Fruit fly (Drosophila melanogaster) whole organism, embryonic: ENCODE measurements around the gene LIMK1.
A peak's percentile ranks its signal among the peaks of the same experiment; 100 is the strongest.

Source experiments
- Bdp1 ChIP-seq: fragments of 200-800 bp; sonication (Bioruptor generic); optimal IDR thresholded peaks from 3 replicates; lab custom pipeline; 2016; ENCODE audit warnings: missing biosample characterization, missing genetic modification characterization
- CG10209 ChIP-seq: fragments of 200-800 bp; sonication (Bioruptor generic); optimal IDR thresholded peaks from 3 replicates; lab custom pipeline; 2017; ENCODE audit warnings: missing biosample characterization, mild to moderate bottlenecking, missing genetic modification characterization, missing genetic modification reagents
- CG11723 ChIP-seq: fragments of 200-800 bp; sonication (Bioruptor generic); optimal IDR thresholded peaks from 2 replicates; lab custom pipeline; 2017; ENCODE audit warnings: missing biosample characterization, mild to moderate bottlenecking, missing genetic modification characterization
- CG13287 ChIP-seq: fragments of 200-800 bp; sonication (Bioruptor generic); IDR thresholded peaks from 2 replicates; pipeline ENCODE4 v1.3.6; 2022; ENCODE audit warnings: missing biosample characterization, missing genetic modification characterization; ENCODE audit not compliant: partially characterized antibody
- CG13424 ChIP-seq: fragments of 200-800 bp; sonication (Bioruptor generic); optimal IDR thresholded peaks from 2 replicates; lab custom pipeline; 2019; ENCODE audit warnings: missing biosample characterization, mild to moderate bottlenecking, missing genetic modification characterization, moderate library complexity
- CG15514 ChIP-seq: fragments of 200-800 bp; sonication (Bioruptor generic); optimal IDR thresholded peaks from 3 replicates; lab custom pipeline; 2017; ENCODE audit warnings: missing biosample characterization, missing genetic modification characterization, mild to moderate bottlenecking, moderate library complexity, missing genetic modification reagents
- CG18599 ChIP-seq: fragments of 200-800 bp; sonication (Bioruptor generic); optimal IDR thresholded peaks from 3 replicates; lab custom pipeline; 2017; ENCODE audit warnings: missing biosample characterization, missing genetic modification characterization, mild to moderate bottlenecking, moderate library complexity, missing genetic modification reagents
- CG2199 ChIP-seq: fragments of 200-800 bp; sonication (Bioruptor generic); IDR thresholded peaks from 3 replicates; pipeline ENCODE4 v1.3.6; 2022; ENCODE audit warnings: missing biosample characterization, missing genetic modification characterization
- CG30403 ChIP-seq: fragments of 200-800 bp; sonication (Bioruptor generic); optimal IDR thresholded peaks from 3 replicates; lab custom pipeline; 2016; ENCODE audit warnings: missing biosample characterization, missing genetic modification characterization
- CG30431 ChIP-seq: fragments of 200-800 bp; sonication (Bioruptor generic); optimal IDR thresholded peaks from 2 replicates; lab custom pipeline; 2017; ENCODE audit warnings: missing biosample characterization, missing genetic modification characterization
- CG42726 ChIP-seq: fragments of 200-800 bp; sonication (Bioruptor generic); IDR thresholded peaks from 2 replicates; pipeline ENCODE4 v1.3.6; 2022; ENCODE audit warnings: missing biosample characterization, missing genetic modification characterization; ENCODE audit not compliant: partially characterized antibody
- CG5180 ChIP-seq: fragments of 200-800 bp; sonication (Bioruptor generic); optimal IDR thresholded peaks from 3 replicates; lab custom pipeline; 2017; ENCODE audit warnings: missing biosample characterization, missing genetic modification characterization, mild to moderate bottlenecking, moderate library complexity, missing genetic modification reagents
- CG6175 ChIP-seq: fragments of 200-800 bp; sonication (Bioruptor generic); IDR thresholded peaks from 3 replicates; pipeline ENCODE4 v1.3.6; 2022; ENCODE audit warnings: missing biosample characterization, missing genetic modification characterization
- CG6254 ChIP-seq: fragments of 200-800 bp; sonication (Bioruptor generic); optimal IDR thresholded peaks from 3 replicates; lab custom pipeline; 2017; ENCODE audit warnings: mild to moderate bottlenecking, missing biosample characterization, missing genetic modification reagents, missing genetic modification characterization
- CG6689 ChIP-seq: fragments of 200-800 bp; sonication (Bioruptor generic); IDR thresholded peaks from 2 replicates; pipeline ENCODE4 v1.3.6; 2022; ENCODE audit warnings: missing biosample characterization, missing genetic modification characterization
- CG8359 ChIP-seq: fragments of 200-800 bp; sonication (Bioruptor generic); optimal IDR thresholded peaks from 2 replicates; lab custom pipeline; 2017; ENCODE audit warnings: missing biosample characterization, mild to moderate bottlenecking, missing genetic modification characterization, borderline replicate concordance
- CG9817 ChIP-seq: fragments of 200-800 bp; sonication (Bioruptor generic); optimal IDR thresholded peaks from 2 replicates; lab custom pipeline; 2018; ENCODE audit warnings: missing biosample characterization, mild to moderate bottlenecking, missing genetic modification characterization, moderate library complexity
- CG9932 ChIP-seq: fragments of 200-800 bp; sonication (Bioruptor generic); IDR thresholded peaks from 2 replicates; pipeline ENCODE4 v1.3.6; 2022; ENCODE audit warnings: missing biosample characterization, missing genetic modification characterization
- Doc2 ChIP-seq: fragments of 200-800 bp; sonication (Bioruptor generic); IDR thresholded peaks from 2 replicates; pipeline ENCODE4 v1.3.6; 2022; ENCODE audit warnings: missing biosample characterization, missing genetic modification characterization
- Gsc ChIP-seq: fragments of 200-800 bp; sonication (Bioruptor generic); IDR thresholded peaks from 2 replicates; pipeline ENCODE4 v1.3.6; 2022; ENCODE audit warnings: missing biosample characterization, missing genetic modification characterization
- HLH3B ChIP-seq: fragments of 200-800 bp; sonication (Bioruptor generic); IDR thresholded peaks from 2 replicates; pipeline ENCODE4 v1.3.6; 2022; ENCODE audit warnings: missing biosample characterization, missing genetic modification characterization
- HLHmδ ChIP-seq: fragments of 200-800 bp; sonication (Bioruptor generic); optimal IDR thresholded peaks from 2 replicates; lab custom pipeline; 2018; ENCODE audit warnings: missing biosample characterization, mild to moderate bottlenecking, missing genetic modification characterization, moderate library complexity
- Hsf ChIP-seq: fragments of 200-800 bp; sonication (Bioruptor generic); optimal IDR thresholded peaks from 3 replicates; lab custom pipeline; 2016; ENCODE audit warnings: missing biosample characterization, missing genetic modification characterization
- Lim3 ChIP-seq: fragments of 200-800 bp; sonication (Bioruptor generic); IDR thresholded peaks from 2 replicates; pipeline ENCODE4 v1.3.6; 2022; ENCODE audit warnings: missing biosample characterization, missing genetic modification characterization
- Med ChIP-seq: fragments of 200-800 bp; sonication (Bioruptor generic); peaks from one replicate; lab custom pipeline; 2016; ENCODE audit warnings: missing biosample characterization, missing genetic modification characterization, mild to moderate bottlenecking, inconsistent platforms, moderate library complexity
- NC2β ChIP-seq: fragments of 200-800 bp; sonication (Bioruptor generic); optimal IDR thresholded peaks from 2 replicates; lab custom pipeline; 2016; ENCODE audit warnings: missing biosample characterization, missing genetic modification characterization
- NfI ChIP-seq: fragments of 200-800 bp; sonication (Bioruptor generic); optimal IDR thresholded peaks from 3 replicates; lab custom pipeline; 2018; ENCODE audit warnings: missing biosample characterization, mild to moderate bottlenecking, missing genetic modification characterization, moderate library complexity
- Sox100B ChIP-seq: fragments of 200-800 bp; sonication (Bioruptor generic); optimal IDR thresholded peaks from 3 replicates; lab custom pipeline; 2018; ENCODE audit warnings: missing biosample characterization, mild to moderate bottlenecking, missing genetic modification characterization
- Usf ChIP-seq: fragments of 200-800 bp; sonication (Bioruptor generic); optimal IDR thresholded peaks from 2 replicates; lab custom pipeline; 2017; ENCODE audit warnings: missing genotype, missing biosample characterization, missing genetic modification characterization
- ase ChIP-seq: fragments of 200-800 bp; sonication (Bioruptor generic); IDR thresholded peaks from 3 replicates; pipeline ENCODE4 v1.3.6; 2022; ENCODE audit warnings: missing biosample characterization, missing genetic modification characterization
- bigmax ChIP-seq: fragments of 200-800 bp; sonication (Bioruptor generic); optimal IDR thresholded peaks from 2 replicates; lab custom pipeline; 2018; ENCODE audit warnings: missing biosample characterization, mild to moderate bottlenecking, missing genetic modification characterization
- chm ChIP-seq: fragments of 200-800 bp; sonication (Bioruptor generic); IDR thresholded peaks from 2 replicates; pipeline ENCODE4 v1.3.6; 2022; ENCODE audit warnings: missing biosample characterization, missing genetic modification characterization
- emc ChIP-seq: fragments of 200-800 bp; sonication (Bioruptor generic); optimal IDR thresholded peaks from 2 replicates; lab custom pipeline; 2016; ENCODE audit warnings: missing biosample characterization, missing genetic modification characterization
- esg ChIP-seq: fragments of 200-800 bp; sonication (Bioruptor generic); conservative IDR thresholded peaks from 2 replicates; pipeline ENCODE4 v1.3.6; 2022; ENCODE audit warnings: missing biosample characterization, missing genetic modification characterization
- fd102C ChIP-seq: fragments of 200-800 bp; sonication (Bioruptor generic); optimal IDR thresholded peaks from 2 replicates; lab custom pipeline; 2018; ENCODE audit warnings: missing biosample characterization, mild to moderate bottlenecking, missing genetic modification characterization, moderate library complexity
- gro ChIP-seq: fragments of 200-800 bp; sonication (Bioruptor generic); optimal IDR thresholded peaks from 2 replicates; lab custom pipeline; 2016; ENCODE audit warnings: missing biosample characterization, missing genetic modification characterization
- hb ChIP-seq: fragments of 200-800 bp; sonication (Bioruptor generic); IDR thresholded peaks from 3 replicates; pipeline ENCODE4 v1.3.6; 2022; ENCODE audit warnings: missing biosample characterization, missing genetic modification characterization; ENCODE audit not compliant: partially characterized antibody
- hbn ChIP-seq: fragments of 200-800 bp; sonication (Bioruptor generic); IDR thresholded peaks from 2 replicates; pipeline ENCODE4 v1.3.6; 2022; ENCODE audit warnings: missing biosample characterization, missing genetic modification characterization; ENCODE audit not compliant: partially characterized antibody
- kah ChIP-seq: fragments of 200-800 bp; sonication (Bioruptor generic); optimal IDR thresholded peaks from 2 replicates; lab custom pipeline; 2018; ENCODE audit warnings: missing biosample characterization, mild to moderate bottlenecking, missing genetic modification characterization
- mld ChIP-seq: fragments of 200-800 bp; sonication (Bioruptor generic); IDR thresholded peaks from 3 replicates; pipeline ENCODE4 v1.3.6; 2022; ENCODE audit warnings: missing biosample characterization, missing genetic modification characterization; ENCODE audit not compliant: partially characterized antibody
- nerfin-1 ChIP-seq: fragments of 200-800 bp; sonication (Bioruptor generic); optimal IDR thresholded peaks from 3 replicates; lab custom pipeline; 2019; ENCODE audit warnings: missing biosample characterization, mild to moderate bottlenecking, missing genetic modification characterization, moderate library complexity
- org-1 ChIP-seq: fragments of 200-800 bp; sonication (Bioruptor generic); optimal IDR thresholded peaks from 2 replicates; lab custom pipeline; 2017; ENCODE audit warnings: missing biosample characterization, missing genetic modification characterization
- phol ChIP-seq: fragments of 200-800 bp; sonication (Bioruptor generic); optimal IDR thresholded peaks from 3 replicates; lab custom pipeline; 2018; ENCODE audit warnings: missing biosample characterization, mild to moderate bottlenecking, missing genetic modification characterization, moderate library complexity
- repo ChIP-seq: fragments of 200-800 bp; sonication (Bioruptor generic); optimal IDR thresholded peaks from 2 replicates; lab custom pipeline; 2016; ENCODE audit warnings: missing biosample characterization, missing genetic modification characterization
- sima ChIP-seq: fragments of 200-800 bp; sonication (Bioruptor generic); optimal IDR thresholded peaks from 2 replicates; lab custom pipeline; 2016; ENCODE audit warnings: missing biosample characterization, missing genetic modification characterization
- tll ChIP-seq, 2 experiments: fragments of 200-800 bp in 1 of 2; fragments of >200 bp in 1 of 2; sonication (Bioruptor generic) in 1 of 2; optimal IDR thresholded peaks; 2 replicates each; lab custom pipeline; 2017 to 2019; ENCODE audit warnings: missing biosample characterization in 2 of 2, missing genetic modification characterization in 2 of 2, mild to moderate bottlenecking in 1 of 2, moderate library complexity in 1 of 2
- toy ChIP-seq: fragments of 200-800 bp; sonication (Bioruptor generic); IDR thresholded peaks from 2 replicates; pipeline ENCODE4 v1.3.6; 2022; ENCODE audit warnings: missing biosample characterization, missing genetic modification characterization
- tx ChIP-seq: fragments of 200-800 bp; sonication (Bioruptor generic); optimal IDR thresholded peaks from 2 replicates; lab custom pipeline; 2016; ENCODE audit warnings: missing biosample characterization, missing genetic modification characterization
- z ChIP-seq: fragments of 200-800 bp; sonication (Bioruptor generic); IDR thresholded peaks from 3 replicates; pipeline ENCODE4 v1.3.6; 2022; ENCODE audit warnings: missing biosample characterization, missing genetic modification characterization

The LIMK1 gene

dm6 chrX:12595610-12596336, 3.8 kb upstream of the LIMK1 start, which contains the start of the genes CG1824 and Sec16 (continued):
- peak; percentile 37 for TF ChIP-seq CG9817
- no peak for TF ChIP-seq tx (GFP tag; lab: Kevin White, UChicago)
- TF ChIP-seq hbn (GFP tag; lab: Robert Waterston, UW) = no peak
- peak; percentile 50 for TF ChIP-seq Med
- no peak for TF ChIP-seq mld (GFP tag; lab: Robert Waterston, UW)
- peak; percentile 50 for TF ChIP-seq CG13424
- no peak; the same call in 1 of the 2 replicates for TF ChIP-seq CG13287
- no peak for TF ChIP-seq gro
- no peak for TF ChIP-seq CG30431 (GFP tag; lab: Kevin White, UChicago)
- TF ChIP-seq emc (GFP tag; lab: Kevin White, UChicago) = no peak
- TF ChIP-seq phol (tag; lab: Kevin White, UChicago) = peak; percentile 63
- no peak for TF ChIP-seq CG5180
- TF ChIP-seq CG30403 (GFP tag; lab: Kevin White, UChicago) = peak; percentile 68
- no peak for TF ChIP-seq NC2β (GFP tag; lab: Kevin White, UChicago)
- TF ChIP-seq toy (GFP tag; lab: Robert Waterston, UW) = no peak
- TF ChIP-seq Hsf = peak; percentile 18
- TF ChIP-seq esg = peak; percentile 18; the same call in 1 of the 2 replicates
- no peak for TF ChIP-seq Gsc (GFP tag; lab: Robert Waterston, UW)
- TF ChIP-seq CG6175 = no peak
- TF ChIP-seq chm (GFP tag; lab: Robert Waterston, UW) = no peak
- TF ChIP-seq org-1 (GFP tag; lab: Kevin White, UChicago) = no peak
- no peak for TF ChIP-seq Usf (GFP tag; lab: Kevin White, UChicago)
- no peak for TF ChIP-seq HLHmδ
- TF ChIP-seq fd102C (GFP tag; lab: Kevin White, UChicago) = no peak
- TF ChIP-seq Bdp1 (GFP tag; lab: Kevin White, UChicago) = no peak
- no peak for TF ChIP-seq Lim3 (GFP tag; lab: Robert Waterston, UW)
- no peak for TF ChIP-seq sima
- TF ChIP-seq Sox100B = no peak
- peak; percentile 14 for TF ChIP-seq CG10209 (GFP tag; lab: Kevin White, UChicago)
- TF ChIP-seq tll (GFP tag; optimal IDR thresholded peaks at IDR 0.05; lab: Kevin White, UChicago) = peak in 1 of 2 experiments; percentile 18
- no peak for TF ChIP-seq z (GFP tag; lab: Robert Waterston, UW)
- TF ChIP-seq HLH3B (GFP tag; lab: Robert Waterston, UW) = no peak
- no peak for TF ChIP-seq CG6254 (GFP tag; lab: Kevin White, UChicago)
- TF ChIP-seq nerfin-1 (tag; lab: Kevin White, UChicago) = peak; percentile 20
- no peak for TF ChIP-seq CG42726 (GFP tag; lab: Robert Waterston, UW)
- TF ChIP-seq repo = no peak
- no peak for TF ChIP-seq CG8359
- TF ChIP-seq ase = no peak
- no peak for TF ChIP-seq hb
- peak; percentile 17 for TF ChIP-seq CG18599
- no peak for TF ChIP-seq bigmax
- no peak for TF ChIP-seq kah
- TF ChIP-seq NfI = peak; percentile 17
- no peak for TF ChIP-seq CG2199 (GFP tag; lab: Robert Waterston, UW)
- peak; percentile 58 for TF ChIP-seq CG9932
- TF ChIP-seq CG6689 = 0 out of 2 replicates have a peak, but pooled peaks have one; percentile 9
- TF ChIP-seq CG15514 (GFP tag; lab: Kevin White, UChicago) = peak; percentile 28
- TF ChIP-seq Doc2 (GFP tag; lab: Robert Waterston, UW) = no peak
- TF ChIP-seq CG11723 (GFP tag; lab: Kevin White, UChicago) = no peak
